Fruit fly (Drosophila melanogaster) whole organism, embryonic: ENCODE results near the gene hmw.

Experiments used
- C15 ChIP-seq: fragments of 200-800 bp; sonication (Bioruptor generic); IDR thresholded peaks from 3 replicates; pipeline ENCODE4 v1.3.6; 2022; ENCODE audit warnings: missing biosample characterization, missing genetic modification characterization
- CG3847 ChIP-seq: fragments of 200-800 bp; sonication (Bioruptor generic); IDR thresholded peaks from 2 replicates; pipeline ENCODE4 v1.3.6; 2022; ENCODE audit warnings: missing biosample characterization, missing genetic modification characterization
- CG5953 ChIP-seq: fragments of 200-800 bp; sonication (Bioruptor generic); IDR thresholded peaks from 2 replicates; pipeline ENCODE4 v1.3.6; 2022; ENCODE audit warnings: missing biosample characterization, missing genetic modification characterization
- CG8359 ChIP-seq: fragments of 200-800 bp; sonication (Bioruptor generic); optimal IDR thresholded peaks from 2 replicates; lab custom pipeline; 2017; ENCODE audit warnings: missing biosample characterization, mild to moderate bottlenecking, missing genetic modification characterization, borderline replicate concordance
- Pdp1 ChIP-seq, 2 experiments: fragments of 200-800 bp; sonication (Bioruptor generic); optimal IDR thresholded peaks; 3 replicates each; lab custom pipeline; 2016; ENCODE audit warnings: missing biosample characterization in 2 of 2, missing genetic modification characterization in 2 of 2, mild to moderate bottlenecking in 1 of 2, moderate library complexity in 1 of 2
- Sox100B ChIP-seq: fragments of 200-800 bp; sonication (Bioruptor generic); optimal IDR thresholded peaks from 3 replicates; lab custom pipeline; 2018; ENCODE audit warnings: missing biosample characterization, mild to moderate bottlenecking, missing genetic modification characterization
- Sry-β ChIP-seq: fragments of 200-800 bp; sonication (Bioruptor generic); optimal IDR thresholded peaks from 2 replicates; lab custom pipeline; 2018; ENCODE audit warnings: missing biosample characterization, mild to moderate bottlenecking, missing genetic modification characterization, moderate library complexity
- dan ChIP-seq: fragments of 200-800 bp; sonication (Bioruptor generic); IDR thresholded peaks from 2 replicates; pipeline ENCODE4 v1.3.6; 2022; ENCODE audit warnings: missing biosample characterization, missing genetic modification characterization
- en ChIP-seq: fragments of 200-800 bp; sonication (Bioruptor generic); optimal IDR thresholded peaks from 2 replicates; lab custom pipeline; 2016; ENCODE audit warnings: missing biosample characterization, missing genetic modification characterization
- gro ChIP-seq: fragments of 200-800 bp; sonication (Bioruptor generic); optimal IDR thresholded peaks from 2 replicates; lab custom pipeline; 2016; ENCODE audit warnings: missing biosample characterization, missing genetic modification characterization
- stwl ChIP-seq: fragments of 200-800 bp; sonication (Bioruptor generic); optimal IDR thresholded peaks from 3 replicates; lab custom pipeline; 2018; ENCODE audit warnings: missing biosample characterization, mild to moderate bottlenecking, missing genetic modification characterization, moderate library complexity
- wdn ChIP-seq: fragments of 200-800 bp; sonication (Bioruptor generic); IDR thresholded peaks from 2 replicates; pipeline ENCODE4 v1.3.6; 2022; ENCODE audit warnings: missing biosample characterization, missing genetic modification characterization
- zen2 ChIP-seq: fragments of 200-800 bp; sonication (Bioruptor generic); IDR thresholded peaks from 3 replicates; pipeline ENCODE4 v1.3.6; 2022; ENCODE audit warnings: missing biosample characterization, missing genetic modification characterization; ENCODE audit not compliant: partially characterized antibody

dm6 chr3R:18312761-18313160 lies 49.0 kb upstream of the hmw start:
- no peak for TF ChIP-seq Pdp1 (GFP tag; optimal IDR thresholded peaks at IDR 0.05; lab: Kevin White, UChicago)
- no peak for TF ChIP-seq Sry-β (GFP tag; lab: Kevin White, UChicago)
- TF ChIP-seq dan (GFP tag; lab: Robert Waterston, UW) = no peak
- TF ChIP-seq CG8359 (GFP tag; lab: Kevin White, UChicago) = no peak
- no peak for TF ChIP-seq wdn
- TF ChIP-seq CG3847 (GFP tag; lab: Robert Waterston, UW) = no peak
- no peak for TF ChIP-seq gro (GFP tag; lab: Kevin White, UChicago)
- no peak for TF ChIP-seq C15 (GFP tag; lab: Robert Waterston, UW)
- no peak for TF ChIP-seq CG5953 (GFP tag; lab: Robert Waterston, UW)
- no peak for TF ChIP-seq Sox100B (GFP tag; lab: Kevin White, UChicago)
- no peak for TF ChIP-seq stwl (tag; lab: Kevin White, UChicago)
- TF ChIP-seq en (GFP tag; lab: Kevin White, UChicago) = no peak
- no peak for TF ChIP-seq zen2 (GFP tag; lab: Robert Waterston, UW)
